Worm (Caenorhabditis elegans) whole organism, late embryonic: ENCODE results near the gene srbc-76.

Experiments
- K02D7.2 ChIP-seq: sonication (generic microtip); optimal IDR thresholded peaks from 2 replicates; lab custom pipeline; 2017; ENCODE audit warnings: mild to moderate bottlenecking, missing genetic modification characterization, missing compliant biosample characterization
- ama-1 ChIP-seq: fragments of 150-350 bp; optimal IDR thresholded peaks from 2 replicates; lab custom pipeline; 2014
- ceh-19 ChIP-seq: fragments of 200-800 bp; sonication (Bioruptor generic); optimal IDR thresholded peaks from 2 replicates; lab custom pipeline; 2018; ENCODE audit warnings: mild to moderate bottlenecking, missing genetic modification characterization, missing compliant biosample characterization
- ceh-31 ChIP-seq: sonication (generic microtip); optimal IDR thresholded peaks from 2 replicates; lab custom pipeline; 2016; ENCODE audit warnings: missing genetic modification characterization, missing compliant biosample characterization
- ceh-45 ChIP-seq: fragments of 200-800 bp; sonication (Bioruptor generic); IDR thresholded peaks from 2 replicates; pipeline ENCODE4 v1.3.6; 2022; ENCODE audit warnings: missing genetic modification reagents, missing genetic modification characterization, missing compliant biosample characterization
- ets-4 ChIP-seq: sonication (generic microtip); optimal IDR thresholded peaks from 2 replicates; lab custom pipeline; 2016; ENCODE audit warnings: missing genetic modification characterization, missing compliant biosample characterization
- gmeb-2 ChIP-seq: sonication (generic microtip); optimal IDR thresholded peaks from 2 replicates; lab custom pipeline; 2016; ENCODE audit warnings: missing genetic modification characterization, inconsistent platforms, missing compliant biosample characterization
- nhr-11 ChIP-seq: fragments of 150-350 bp; optimal IDR thresholded peaks from 2 replicates; lab custom pipeline; 2014; ENCODE audit warnings: missing biosample characterization, missing genetic modification characterization
- pag-3 ChIP-seq: sonication (generic microtip); optimal IDR thresholded peaks from 2 replicates; lab custom pipeline; 2016; ENCODE audit warnings: missing compliant biosample characterization, missing genetic modification characterization, borderline replicate concordance
- rnt-1 ChIP-seq: sonication (generic microtip); optimal IDR thresholded peaks from 2 replicates; lab custom pipeline; 2016; ENCODE audit warnings: missing genetic modification characterization, missing compliant biosample characterization
- tbx-2 ChIP-seq: sonication (generic microtip); optimal IDR thresholded peaks from 2 replicates; lab custom pipeline; 2016; ENCODE audit warnings: missing genetic modification characterization, missing compliant biosample characterization
- unc-55 ChIP-seq: sonication (generic microtip); optimal IDR thresholded peaks from 2 replicates; lab custom pipeline; 2017; ENCODE audit warnings: missing biosample characterization, missing genetic modification reagents, missing genetic modification characterization

ce11 chrV:15272263-15272662 lies 20.1 kb downstream of the srbc-76 start, which contains the start of gene T10H4.4:
- TF ChIP-seq ceh-45 (GFP tag; lab: Robert Waterston, UW) (no peak), ceh-31 (tag; lab: Kevin White, UChicago) (no peak), unc-55 (GFP tag; lab: Kevin White, UChicago) (no peak), K02D7.2 (no peak), tbx-2 (tag; lab: Kevin White, UChicago) (no peak), nhr-11 (tag; lab: Kevin White, UChicago) (no peak), rnt-1 (no peak), gmeb-2 (tag; lab: Kevin White, UChicago) (no peak), ets-4 (tag; lab: Kevin White, UChicago) (no peak), ceh-19 (no peak), pag-3 (tag; lab: Kevin White, UChicago) (no peak), ama-1 (lab: Kevin White, UChicago) (no peak)
